Fruit fly (Drosophila melanogaster): ENCODE results near the gene CG3734.

CG3734 gene

dm6 chr3R:19412434-19412833 is 24.8 kb downstream of the CG3734 start, which contains the start of gene CG31221 (continued):
- TF ChIP-seq ci (GFP tag; IDR thresholded peaks at IDR 0.05) (peak; percentile 22; the same call in 1 of the 3 replicates), scrt (GFP tag; optimal IDR thresholded peaks at IDR 0.05) (peak; percentile 23), nmo (GFP tag; optimal IDR thresholded peaks at IDR 0.05) (no peak), p53 (GFP tag; optimal IDR thresholded peaks at IDR 0.05) (no peak), disco-r (GFP tag; optimal IDR thresholded peaks at IDR 0.05) (no peak), CG6272 (GFP tag; IDR thresholded peaks at IDR 0.05) (0 out of 2 replicates have a peak, but pooled peaks have one; percentile 18), CG13894 (tag; optimal IDR thresholded peaks at IDR 0.05) (no peak), NK7.1 (GFP tag; optimal IDR thresholded peaks at IDR 0.05) (no peak), Jarid2 (GFP tag; optimal IDR thresholded peaks at IDR 0.05) (peak; percentile 25), Camta (GFP tag; optimal IDR thresholded peaks at IDR 0.05) (no peak), CG11456 (GFP tag; IDR thresholded peaks at IDR 0.05) (0 out of 3 replicates have a peak, but pooled peaks have one; percentile 44), Gsc (GFP tag; IDR thresholded peaks at IDR 0.05) (no peak), gem (tag; optimal IDR thresholded peaks at IDR 0.05) (no peak), lmd (GFP tag; IDR thresholded peaks at IDR 0.05) (0 out of 2 replicates have a peak, but pooled peaks have one; percentile 23), sr (GFP tag; IDR thresholded peaks at IDR 0.05) (peak; percentile 80; the same call in 2 of the 3 replicates), Nf-YC (tag; optimal IDR thresholded peaks at IDR 0.05) (no peak), amos (GFP tag; IDR thresholded peaks at IDR 0.05; ENCODE audit: partially characterized antibody) (peak; percentile 41; the same call in 1 of the 2 replicates), pnt (GFP tag; optimal IDR thresholded peaks at IDR 0.05) (no peak), grau (tag; optimal IDR thresholded peaks at IDR 0.05) (no peak), grn (GFP tag; optimal IDR thresholded peaks at IDR 0.05) (no peak), CG32532 (GFP tag; IDR thresholded peaks at IDR 0.05) (0 out of 2 replicates have a peak, but pooled peaks have one; percentile 41), otp (GFP tag; IDR thresholded peaks at IDR 0.05) (no peak), D19A (tag; optimal IDR thresholded peaks at IDR 0.05) (no peak)

dm6 chr3R:19425099-19425498 is 37.4 kb downstream of the CG3734 start, which contains the start of gene CG3517:
TSS of gene CG3517 (minus strand) at chr3R:19425199.
- TF ChIP-seq zen2 (GFP tag; IDR thresholded peaks at IDR 0.05; ENCODE audit: partially characterized antibody): no peak
- no peak for TF ChIP-seq CG6689 (GFP tag; IDR thresholded peaks at IDR 0.05)
- no peak for TF ChIP-seq danr (GFP tag; IDR thresholded peaks at IDR 0.05)
- TF ChIP-seq Lpt (GFP tag; optimal IDR thresholded peaks at IDR 0.05): no peak
- TF ChIP-seq CG8290 (GFP tag; optimal IDR thresholded peaks at IDR 0.05): no peak
- TF ChIP-seq CG8290 (tag; optimal IDR thresholded peaks at IDR 0.05): no peak
- TF ChIP-seq pfk (GFP tag; optimal IDR thresholded peaks at IDR 0.05): no peak
